Worm (Caenorhabditis elegans): ENCODE results near the gene F41G4.7.
"Not testable (repeated sequence)": the region's sequence is repeated elsewhere in the genome, so short reads cannot be mapped to it uniquely, and the experiment has no call there.

The F41G4.7 gene

DNA sequence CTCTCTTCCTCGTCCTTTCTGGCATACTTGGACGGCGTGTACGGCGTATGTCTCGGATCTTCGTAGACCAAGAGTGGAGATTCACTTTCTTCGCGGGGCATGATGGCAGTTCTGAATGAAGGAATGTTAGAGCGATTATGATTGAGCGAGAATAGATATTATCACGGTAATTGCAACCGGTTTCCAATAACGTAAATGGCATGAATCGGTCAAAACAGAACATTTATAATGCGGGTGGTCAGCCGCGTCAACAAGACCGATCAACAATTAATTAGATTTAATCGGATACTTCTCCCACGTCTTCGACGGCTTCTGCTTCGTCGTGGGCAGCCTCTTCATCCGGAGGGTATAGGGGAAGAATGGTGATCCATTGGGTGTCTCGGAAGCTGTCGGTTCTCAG lies 1.5 kb downstream of the F41G4.7 start, which contains the start of gene F41G4.13:
TSS of gene F41G4.13 (minus strand) at position 101 of the 400 bp plus-strand sequence.
- not testable (repeated sequence) for TF ChIP-seq gmeb-2, nhr-11, nhr-232 (tag; optimal IDR thresholded peaks at IDR 0.05)

DNA sequence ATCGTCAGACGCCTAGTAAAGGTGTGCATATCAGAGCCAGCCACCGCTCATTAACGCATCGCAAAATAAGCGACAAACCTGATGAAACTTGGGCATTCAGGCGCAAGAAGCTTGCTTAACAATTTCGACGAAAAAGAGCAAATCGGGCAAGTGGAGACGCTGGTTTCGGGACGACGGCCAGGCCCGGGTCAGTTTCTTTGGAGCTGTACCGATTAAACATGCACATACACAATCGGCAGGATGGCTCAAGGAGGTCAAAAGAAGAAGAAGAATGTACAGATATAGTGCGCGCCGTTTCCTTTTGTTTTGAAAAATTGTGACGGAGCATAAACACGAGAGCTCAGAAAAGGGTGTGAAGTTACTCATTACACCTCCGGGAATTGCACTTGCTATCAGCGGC lies 9.7 kb downstream of the F41G4.7 start:
- no peak for TF ChIP-seq ceh-24 (tag; optimal IDR thresholded peaks at IDR 0.05)
- peak; percentile 58 for TF ChIP-seq ceh-31 (tag; optimal IDR thresholded peaks at IDR 0.05)

DNA sequence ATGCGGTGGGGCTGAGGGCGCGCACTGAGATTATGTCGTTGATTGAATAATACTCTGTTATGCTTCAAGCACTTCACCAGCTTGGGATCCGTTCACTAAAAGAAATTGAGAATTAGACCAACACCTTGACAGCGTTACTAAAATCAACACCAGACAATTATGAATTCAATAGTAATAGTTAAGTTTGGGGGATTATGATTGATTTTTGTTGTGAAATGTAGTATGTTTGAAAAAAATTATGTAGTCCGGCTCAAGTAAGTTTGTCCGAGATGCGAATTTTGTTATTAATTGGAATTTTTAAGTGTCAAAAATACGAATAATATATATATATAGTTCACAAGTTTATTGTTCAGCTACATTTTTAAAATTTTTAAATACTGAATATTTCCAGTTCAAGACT lies 10.8 kb downstream of the F41G4.7 start, which contains the start of gene sto-5:
TSS of gene sto-5 (minus strand) at position 101 of the 400 bp plus-strand sequence.
- TF ChIP-seq unc-42 (tag; optimal IDR thresholded peaks at IDR 0.05) (no peak), npax-4 (tag; optimal IDR thresholded peaks at IDR 0.05) (no peak), ceh-2 (tag; optimal IDR thresholded peaks at IDR 0.05) (no peak)

DNA sequence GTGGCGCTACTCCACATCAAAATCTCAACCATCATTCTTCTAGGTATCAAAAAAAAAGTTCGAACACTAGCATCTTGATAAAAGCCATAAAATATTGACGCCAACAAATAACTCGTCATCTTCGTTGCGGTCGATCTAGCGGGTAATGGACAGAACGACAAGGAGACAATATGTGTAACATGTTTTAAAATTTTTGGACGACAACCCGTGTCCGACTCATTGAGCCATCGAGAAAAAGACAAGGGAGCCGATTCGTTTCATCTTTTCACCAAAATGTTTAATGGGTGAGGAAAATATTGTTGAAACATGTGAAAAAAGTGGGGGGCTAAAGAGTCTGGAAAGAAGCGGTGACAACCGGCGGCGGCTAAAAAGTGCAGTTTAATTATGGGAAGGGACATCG lies 14.7 kb downstream of the F41G4.7 start:
- no peak for TF ChIP-seq lin-11 (tag; optimal IDR thresholded peaks at IDR 0.05)
- TF ChIP-seq zip-5 (tag; optimal IDR thresholded peaks at IDR 0.05): no peak
- no peak for TF ChIP-seq hlh-8 (tag; optimal IDR thresholded peaks at IDR 0.05)
- no peak for TF ChIP-seq hlh-6 (tag; optimal IDR thresholded peaks at IDR 0.05)
- no peak for TF ChIP-seq ref-2 (tag; optimal IDR thresholded peaks at IDR 0.05)

DNA sequence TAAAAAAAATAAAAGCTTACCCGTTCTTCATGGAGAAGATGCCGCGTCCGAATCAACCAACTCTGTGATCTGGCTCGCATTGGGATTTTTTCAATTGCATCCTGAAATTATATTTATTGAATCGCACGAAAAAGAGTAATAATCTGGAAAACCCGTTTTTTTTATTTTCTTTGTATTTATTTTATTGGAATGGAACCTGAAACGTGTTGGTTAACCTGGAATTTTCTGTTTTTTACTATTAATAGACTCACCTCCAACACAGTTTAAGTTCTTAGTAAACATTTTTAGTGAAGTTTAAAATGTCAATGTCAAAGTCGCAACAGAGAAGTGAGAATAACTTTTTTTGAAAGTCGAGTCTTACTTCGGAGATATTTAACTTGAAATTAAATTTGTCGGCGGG lies 17.9 kb downstream of the F41G4.7 start:
- TF ChIP-seq pat-9 (tag; optimal IDR thresholded peaks at IDR 0.05) (no peak), ceh-19 (GFP tag; optimal IDR thresholded peaks at IDR 0.05) (no peak), tbx-7 (tag; optimal IDR thresholded peaks at IDR 0.05) (no peak), pros-1 (tag; optimal IDR thresholded peaks at IDR 0.05) (no peak), lim-6 (tag; optimal IDR thresholded peaks at IDR 0.05) (no peak), sox-4 (tag; optimal IDR thresholded peaks at IDR 0.05) (no peak), fkh-6 (tag; optimal IDR thresholded peaks at IDR 0.05) (no peak), unc-3 (GFP tag; conservative IDR thresholded peaks at IDR 0.05) (no peak), unc-3 (tag; optimal IDR thresholded peaks at IDR 0.05) (no peak), ets-4 (tag; optimal IDR thresholded peaks at IDR 0.05) (no peak), unc-86 (tag; optimal IDR thresholded peaks at IDR 0.05) (no peak), ceh-6 (GFP tag; optimal IDR thresholded peaks at IDR 0.05) (no peak), ref-2 (tag; optimal IDR thresholded peaks at IDR 0.05) (no peak), syd-9 (tag; optimal IDR thresholded peaks at IDR 0.05) (no peak), F13H6.1 (tag; optimal IDR thresholded peaks at IDR 0.05) (no peak), ceh-2 (tag; optimal IDR thresholded peaks at IDR 0.05) (no peak), hlh-8 (tag; optimal IDR thresholded peaks at IDR 0.05) (no peak), unc-55 (GFP tag; optimal IDR thresholded peaks at IDR 0.05) (no peak), pqm-1 (tag; optimal IDR thresholded peaks at IDR 0.05) (no peak), hlh-6 (tag; optimal IDR thresholded peaks at IDR 0.05) (no peak), pag-3 (tag; optimal IDR thresholded peaks at IDR 0.05; ENCODE audit: borderline replicate concordance) (no peak)

DNA sequence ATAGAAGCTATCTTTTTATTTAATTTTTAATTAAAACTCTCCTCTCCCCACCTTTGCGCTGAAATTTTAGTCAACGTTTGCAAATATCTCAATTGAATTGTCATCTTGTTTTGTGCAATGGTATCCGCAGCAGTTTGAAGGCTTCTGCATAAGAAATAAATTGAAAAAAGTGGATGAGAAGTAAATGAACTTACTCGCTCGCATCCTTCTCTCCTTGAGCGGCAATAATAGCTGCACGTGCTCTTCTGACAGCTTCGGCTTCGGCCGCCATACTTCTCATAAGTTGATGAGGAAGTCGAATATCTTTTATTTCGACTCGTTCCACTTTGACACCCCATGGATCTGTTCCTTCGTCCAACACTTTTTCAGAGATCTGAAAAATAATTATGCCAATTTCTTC lies 19.4 kb downstream of the F41G4.7 start:
- TF ChIP-seq nhr-11 (tag; optimal IDR thresholded peaks at IDR 0.05) (no peak), unc-42 (tag; optimal IDR thresholded peaks at IDR 0.05) (peak; percentile 84), ttx-3 (tag; optimal IDR thresholded peaks at IDR 0.05) (no peak), nhr-232 (tag; optimal IDR thresholded peaks at IDR 0.05) (no peak), pag-3 (tag; optimal IDR thresholded peaks at IDR 0.05; ENCODE audit: borderline replicate concordance) (no peak), ceh-30 (tag; optimal IDR thresholded peaks at IDR 0.05) (no peak), ztf-16 (tag; optimal IDR thresholded peaks at IDR 0.05) (no peak), lim-6 (tag; optimal IDR thresholded peaks at IDR 0.05) (no peak)
